Worm (Caenorhabditis elegans) whole organism, L1 larva: ENCODE results near the gene arc-1.
A peak's percentile ranks its signal among the peaks of the same experiment; 100 is the strongest.

Experiments
- ceh-63 ChIP-seq: fragments of 200-800 bp; sonication (Bioruptor generic); optimal IDR thresholded peaks from 2 replicates; lab custom pipeline; 2018; ENCODE audit warnings: mild to moderate bottlenecking, missing genetic modification characterization, missing compliant biosample characterization
- ceh-82 ChIP-seq, 3 experiments: fragments of 150-350 bp in 1 of 3; sonication (generic microtip) in 2 of 3; optimal IDR thresholded peaks; 2 replicates each; lab custom pipeline; 2014 to 2017; ENCODE audit warnings: missing biosample characterization in 3 of 3, missing genetic modification characterization in 3 of 3
- ceh-90 ChIP-seq: sonication (generic microtip); optimal IDR thresholded peaks from 2 replicates; lab custom pipeline; 2016; ENCODE audit warnings: missing genetic modification characterization, missing compliant biosample characterization
- dpl-1 ChIP-seq, 3 experiments: fragments of 150-350 bp in 2 of 3; sonication (generic microtip) in 1 of 3; optimal IDR thresholded peaks; 2 replicates each; lab custom pipeline; 2014 to 2017; ENCODE audit warnings: missing biosample characterization in 3 of 3, missing genetic modification characterization in 3 of 3, missing genetic modification reagents in 3 of 3
- efl-3 ChIP-seq: fragments of 200-800 bp; sonication (Bioruptor generic); optimal IDR thresholded peaks from 2 replicates; lab custom pipeline; 2018; ENCODE audit warnings: mild to moderate bottlenecking, missing genetic modification characterization, missing compliant biosample characterization
- egl-13 ChIP-seq: sonication (generic microtip); optimal IDR thresholded peaks from 2 replicates; lab custom pipeline; 2016; ENCODE audit warnings: missing genotype, missing genetic modification reagents, missing genetic modification characterization, missing compliant biosample characterization
- elt-2 ChIP-seq: sonication (generic microtip); optimal IDR thresholded peaks from 2 replicates; lab custom pipeline; 2016; ENCODE audit warnings: missing genetic modification characterization, mild to moderate bottlenecking, inconsistent platforms, missing compliant biosample characterization, missing genetic modification reagents
- elt-3 ChIP-seq, 6 experiments: fragments of 150-350 bp in 1 of 6; sonication (generic microtip); optimal IDR thresholded peaks; 2 replicates each; lab custom pipeline; 2017 to 2018; ENCODE audit warnings: missing biosample characterization in 6 of 6, missing genetic modification characterization in 6 of 6, inconsistent platforms in 1 of 6
- hlh-4 ChIP-seq: sonication (generic microtip); optimal IDR thresholded peaks from 2 replicates; lab custom pipeline; 2016; ENCODE audit warnings: mild to moderate bottlenecking, missing genetic modification characterization, missing compliant biosample characterization
- hpl-2 ChIP-seq: fragments of 150-350 bp; optimal IDR thresholded peaks from 2 replicates; lab custom pipeline; 2014; ENCODE audit warnings: missing biosample characterization, missing genetic modification reagents, missing genetic modification characterization
- irx-1 ChIP-seq: sonication (generic microtip); optimal IDR thresholded peaks from 2 replicates; lab custom pipeline; 2016; ENCODE audit warnings: missing genetic modification characterization, missing compliant biosample characterization
- isw-1 ChIP-seq: fragments of 200-800 bp; sonication (Bioruptor generic); IDR thresholded peaks from 2 replicates; pipeline ENCODE4 v1.3.6; 2022; ENCODE audit warnings: missing genetic modification characterization, missing compliant biosample characterization
- lin-15B ChIP-seq: fragments of 150-350 bp; sonication (generic microtip); optimal IDR thresholded peaks from 3 replicates; lab custom pipeline; 2014; ENCODE audit warnings: missing biosample characterization, missing genetic modification characterization
- lin-35 ChIP-seq, 2 experiments: fragments of 150-350 bp; optimal IDR thresholded peaks; 2 replicates each; lab custom pipeline; 2014; ENCODE audit warnings: missing biosample characterization in 2 of 2, missing genetic modification characterization in 2 of 2, missing genetic modification reagents in 2 of 2
- lir-3 ChIP-seq: sonication (generic microtip); optimal IDR thresholded peaks from 2 replicates; lab custom pipeline; 2016; ENCODE audit warnings: mild to moderate bottlenecking, missing genetic modification characterization, moderate library complexity, missing compliant biosample characterization; ENCODE audit not compliant: poor library complexity
- mab-9 ChIP-seq: fragments of 200-800 bp; sonication (Bioruptor generic); IDR thresholded peaks from 2 replicates; pipeline ENCODE4 v1.3.6; 2022; ENCODE audit warnings: missing genetic modification reagents, missing genetic modification characterization, missing compliant biosample characterization
- mef-2 ChIP-seq: fragments of 150-350 bp; optimal IDR thresholded peaks from 2 replicates; lab custom pipeline; 2014; ENCODE audit warnings: missing biosample characterization, missing genetic modification characterization
- nhr-11 ChIP-seq: fragments of 150-350 bp; optimal IDR thresholded peaks from 2 replicates; lab custom pipeline; 2014; ENCODE audit warnings: missing biosample characterization, missing genetic modification characterization
- nhr-12 ChIP-seq: sonication (generic microtip); optimal IDR thresholded peaks from 2 replicates; lab custom pipeline; 2017; ENCODE audit warnings: missing biosample characterization, missing genetic modification characterization
- nhr-71 ChIP-seq: sonication (generic microtip); optimal IDR thresholded peaks from 2 replicates; lab custom pipeline; 2016; ENCODE audit warnings: mild to moderate bottlenecking, missing genetic modification characterization, moderate library complexity, missing compliant biosample characterization
- nhr-84 ChIP-seq: sonication (generic microtip); optimal IDR thresholded peaks from 2 replicates; lab custom pipeline; 2017; ENCODE audit warnings: missing biosample characterization, missing genetic modification characterization
- nhr-90 ChIP-seq: sonication (generic microtip); optimal IDR thresholded peaks from 2 replicates; lab custom pipeline; 2016; ENCODE audit warnings: mild to moderate bottlenecking, missing genetic modification characterization, missing compliant biosample characterization; ENCODE audit not compliant: poor library complexity
- pax-3 ChIP-seq: fragments of 200-800 bp; sonication (Bioruptor generic); optimal IDR thresholded peaks from 2 replicates; lab custom pipeline; 2018; ENCODE audit warnings: mild to moderate bottlenecking, missing genetic modification characterization, moderate library complexity, missing compliant biosample characterization
- sox-4 ChIP-seq: sonication (generic microtip); optimal IDR thresholded peaks from 2 replicates; lab custom pipeline; 2016; ENCODE audit warnings: missing genetic modification characterization, missing compliant biosample characterization
- unc-62 ChIP-seq: fragments of 150-350 bp; optimal IDR thresholded peaks from 2 replicates; lab custom pipeline; 2014; ENCODE audit warnings: missing biosample characterization, missing genetic modification reagents, missing genetic modification characterization
- xbp-1 ChIP-seq: sonication (generic microtip); optimal IDR thresholded peaks from 2 replicates; lab custom pipeline; 2016; ENCODE audit warnings: missing genetic modification characterization, missing compliant biosample characterization
- zip-4 ChIP-seq: fragments of 200-800 bp; sonication (Bioruptor generic); optimal IDR thresholded peaks from 2 replicates; lab custom pipeline; 2018; ENCODE audit warnings: mild to moderate bottlenecking, missing genetic modification characterization, moderate library complexity, missing compliant biosample characterization
- ztf-4 ChIP-seq: fragments of 150-350 bp; optimal IDR thresholded peaks from 2 replicates; lab custom pipeline; 2014; ENCODE audit warnings: missing biosample characterization, missing genetic modification characterization

Gene arc-1

ce11 chrII:9646928-9647838, 27.6 kb upstream of the arc-1 start, which contains the start of gene sqv-8 (continued):
- TF ChIP-seq elt-3 (tag; optimal IDR thresholded peaks at IDR 0.05; lab: Kevin White, UChicago) (no peak), nhr-12 (tag; lab: Kevin White, UChicago) (no peak), lir-3 (tag; lab: Kevin White, UChicago) (no peak), lin-15B (tag; lab: Kevin White, UChicago) (no peak), xbp-1 (tag; lab: Kevin White, UChicago) (peak; percentile 24), nhr-90 (tag; lab: Kevin White, UChicago) (no peak)

ce11 chrII:9649191-9649590, 25.6 kb upstream of the arc-1 start, which contains the start of gene ZK1307.9:
Gene ZK1307.9 (plus strand): TSS chrII:9649491.
- TF ChIP-seq lin-15B (tag; lab: Kevin White, UChicago) (no peak), nhr-84 (tag; lab: Kevin White, UChicago) (no peak)

- TF ChIP-seq irx-1: no peak
- TF ChIP-seq nhr-11: no peak
- no peak for TF ChIP-seq lin-35 (GFP tag; optimal IDR thresholded peaks at IDR 0.05; lab: Kevin White, UChicago)
- no peak for TF ChIP-seq egl-13 (tag; lab: Kevin White, UChicago)
- TF ChIP-seq ztf-4 (tag; lab: Kevin White, UChicago): no peak
- TF ChIP-seq sox-4 (tag; lab: Kevin White, UChicago): no peak
- TF ChIP-seq dpl-1 (GFP tag; optimal IDR thresholded peaks at IDR 0.05; lab: Kevin White, UChicago): no peak
Measured at ce11 chrII:9651700-9652099, 23.1 kb upstream of the arc-1 start, which contains the start of gene ZK1307.4. Gene ZK1307.4 (minus strand): TSS chrII:9651800.

- TF ChIP-seq hlh-4 (tag; lab: Kevin White, UChicago) (no peak), ceh-63 (GFP tag; lab: Kevin White, UChicago) (no peak), ceh-90 (tag; lab: Kevin White, UChicago) (no peak), nhr-71 (tag; lab: Kevin White, UChicago) (no peak), ceh-82 (tag; optimal IDR thresholded peaks at IDR 0.05; lab: Kevin White, UChicago) (no peak), mab-9 (GFP tag; lab: Robert Waterston, UW) (no peak), lin-35 (GFP tag; optimal IDR thresholded peaks at IDR 0.05; lab: Kevin White, UChicago) (no peak), nhr-84 (tag; lab: Kevin White, UChicago) (no peak), zip-4 (GFP tag; lab: Kevin White, UChicago) (no peak), unc-62 (GFP tag; lab: Kevin White, UChicago) (no peak)
Measured at ce11 chrII:9652919-9653318, 21.9 kb upstream of the arc-1 start, which contains the start of gene ZK1307.3. Gene ZK1307.3 (minus strand): TSS chrII:9653019.

- TF ChIP-seq pax-3: no peak
- TF ChIP-seq elt-2 (tag; lab: Kevin White, UChicago): no peak
- no peak for TF ChIP-seq mef-2
- no peak for TF ChIP-seq hpl-2 (GFP tag; lab: Kevin White, UChicago)
- no peak for TF ChIP-seq ceh-82 (tag; optimal IDR thresholded peaks at IDR 0.05; lab: Kevin White, UChicago)
- no peak for TF ChIP-seq isw-1
- no peak for TF ChIP-seq efl-3 (GFP tag; lab: Kevin White, UChicago)
Measured at ce11 chrII:9653679-9654078, 21.1 kb upstream of the arc-1 start, which contains the start of gene ZK1307.2. Gene ZK1307.2 (minus strand): TSS chrII:9653952.
